Fruit fly (Drosophila melanogaster) whole organism, adult: Measurements from ENCODE around the gene cic.

Experiments
- CG11617 ChIP-seq: fragments of 200-800 bp; sonication (Bioruptor generic); optimal IDR thresholded peaks from 2 replicates; lab custom pipeline; 2017; ENCODE audit warnings: mild to moderate bottlenecking, missing biosample characterization, missing genetic modification reagents, missing genetic modification characterization
- CG33017 ChIP-seq: fragments of 200-800 bp; sonication (Bioruptor generic); optimal IDR thresholded peaks from 2 replicates; lab custom pipeline; 2018; ENCODE audit warnings: missing biosample characterization, mild to moderate bottlenecking, missing genetic modification characterization, moderate library complexity
- CG7045 ChIP-seq: fragments of 200-800 bp; sonication (Bioruptor generic); optimal IDR thresholded peaks from 2 replicates; lab custom pipeline; 2017; ENCODE audit warnings: missing biosample characterization, mild to moderate bottlenecking, missing genetic modification characterization
- CG7101 ChIP-seq: fragments of 200-800 bp; sonication (Bioruptor generic); optimal IDR thresholded peaks from 2 replicates; lab custom pipeline; 2018; ENCODE audit warnings: missing biosample characterization, mild to moderate bottlenecking, missing genetic modification characterization, moderate library complexity
- Crg-1 ChIP-seq: fragments of 200-800 bp; sonication (Bioruptor generic); optimal IDR thresholded peaks from 2 replicates; lab custom pipeline; 2016; ENCODE audit warnings: missing biosample characterization, missing genetic modification characterization
- Mnt ChIP-seq: fragments of 200-800 bp; sonication (Bioruptor generic); optimal IDR thresholded peaks from 2 replicates; lab custom pipeline; 2016; ENCODE audit warnings: missing biosample characterization, mild to moderate bottlenecking, missing genetic modification characterization
- cic ChIP-seq: fragments of 200-800 bp; sonication (Bioruptor generic); optimal IDR thresholded peaks from 2 replicates; lab custom pipeline; 2017; ENCODE audit warnings: missing biosample characterization, mild to moderate bottlenecking, missing genetic modification characterization, moderate library complexity
- kay ChIP-seq: fragments of 200-800 bp; sonication (Bioruptor generic); peaks from one replicate; lab custom pipeline; 2016; ENCODE audit warnings: missing biosample characterization, missing genetic modification characterization, borderline replicate concordance
- ovo ChIP-seq: fragments of 200-800 bp; sonication (Bioruptor generic); optimal IDR thresholded peaks from 2 replicates; lab custom pipeline; 2016; ENCODE audit warnings: missing biosample characterization, missing genetic modification characterization
- pad ChIP-seq: fragments of 200-800 bp; sonication (Bioruptor generic); optimal IDR thresholded peaks from 3 replicates; lab custom pipeline; 2017; ENCODE audit warnings: missing biosample characterization, missing genetic modification characterization, mild to moderate bottlenecking, moderate library complexity, missing genetic modification reagents
- tj ChIP-seq: fragments of 200-800 bp; sonication (Bioruptor generic); optimal IDR thresholded peaks from 3 replicates; lab custom pipeline; 2017; ENCODE audit warnings: missing biosample characterization, mild to moderate bottlenecking, missing genetic modification characterization, moderate library complexity
- toe ChIP-seq: fragments of 200-800 bp; sonication (Bioruptor generic); optimal IDR thresholded peaks from 2 replicates; lab custom pipeline; 2016; ENCODE audit warnings: missing biosample characterization, missing genetic modification characterization

DNA sequence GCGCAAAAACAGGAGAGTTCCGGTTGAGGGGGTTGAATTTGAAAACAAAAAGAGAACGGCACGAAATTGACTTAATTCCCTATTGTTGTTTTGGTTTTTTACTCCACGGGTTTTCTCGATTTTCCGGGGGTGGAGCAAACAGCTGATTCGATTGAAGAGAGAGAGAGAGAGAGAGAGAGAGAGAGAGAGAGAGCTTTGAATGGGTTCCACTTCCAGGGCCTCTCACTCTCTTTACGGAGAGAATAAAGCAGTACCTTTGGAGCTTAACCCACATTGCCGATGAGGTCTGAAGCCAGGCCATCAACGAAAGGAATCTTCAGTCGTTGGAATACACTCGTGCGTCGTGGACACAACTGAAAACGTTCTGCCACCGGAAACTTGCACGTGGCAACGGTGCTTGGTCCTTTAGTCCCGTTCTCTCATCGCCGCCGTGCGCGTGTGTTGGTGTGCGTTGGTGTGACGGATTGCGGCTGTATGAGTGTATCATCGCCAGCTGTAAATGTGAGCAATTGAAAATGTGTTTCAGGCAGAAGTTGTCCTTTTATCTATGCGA lies 48.0 kb upstream of the cic start, which contains the start of gene Nlg4:
- TF ChIP-seq Mnt (GFP tag; lab: Kevin White, UChicago), result peak; percentile 51
- no peak for TF ChIP-seq cic (GFP tag; lab: Kevin White, UChicago)
- TF ChIP-seq CG11617 (GFP tag; lab: Kevin White, UChicago), result no peak
- TF ChIP-seq toe (GFP tag; lab: Kevin White, UChicago), result no peak
- TF ChIP-seq tj (GFP tag; lab: Kevin White, UChicago), result no peak
- no peak for TF ChIP-seq CG7045
- TF ChIP-seq CG7101 (tag; lab: Kevin White, UChicago), result no peak
- TF ChIP-seq CG33017 (tag; lab: Kevin White, UChicago), result no peak
- TF ChIP-seq ovo (GFP tag; lab: Kevin White, UChicago), result no peak
- TF ChIP-seq Crg-1 (GFP tag; lab: Kevin White, UChicago), result no peak
- TF ChIP-seq kay, result no peak
- no peak for TF ChIP-seq pad (GFP tag; lab: Kevin White, UChicago)
